Worm (Caenorhabditis elegans): Measurements from ENCODE around the gene T21B4.3.

Gene T21B4.3

DNA sequence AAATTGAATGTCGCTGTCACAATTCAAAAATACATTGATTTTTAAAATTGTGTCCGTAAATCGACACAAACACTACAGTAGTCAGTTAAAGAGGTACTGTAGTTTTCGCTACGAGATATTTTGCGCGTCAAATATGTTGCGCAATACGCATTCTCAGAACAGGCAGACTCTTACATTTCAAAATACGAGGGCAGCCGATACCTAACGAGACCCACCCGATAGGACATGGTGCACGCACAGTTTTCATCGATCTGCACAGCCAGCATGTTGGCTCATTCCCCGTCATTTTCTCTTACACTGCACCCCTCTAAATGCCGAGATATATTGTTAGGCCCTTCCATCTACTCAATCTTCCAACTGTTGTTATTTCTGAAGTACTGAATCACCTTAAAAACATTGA is 34.6 kb downstream of the T21B4.3 start, which contains the start of gene F15A4.2:
F15A4.2 (plus strand) TSS at position 301 of the 400 bp plus-strand sequence.
- TF ChIP-seq ceh-9 (tag; optimal IDR thresholded peaks at IDR 0.05) (no peak), syd-9 (tag; optimal IDR thresholded peaks at IDR 0.05) (no peak), fkh-10 (GFP tag; optimal IDR thresholded peaks at IDR 0.05) (no peak), nhr-11 (tag; optimal IDR thresholded peaks at IDR 0.05) (no peak), lim-6 (tag; optimal IDR thresholded peaks at IDR 0.05) (no peak), hlh-8 (tag; optimal IDR thresholded peaks at IDR 0.05) (no peak), pax-1 (tag; optimal IDR thresholded peaks at IDR 0.05) (no peak), ceh-6 (GFP tag; optimal IDR thresholded peaks at IDR 0.05) (no peak)

DNA sequence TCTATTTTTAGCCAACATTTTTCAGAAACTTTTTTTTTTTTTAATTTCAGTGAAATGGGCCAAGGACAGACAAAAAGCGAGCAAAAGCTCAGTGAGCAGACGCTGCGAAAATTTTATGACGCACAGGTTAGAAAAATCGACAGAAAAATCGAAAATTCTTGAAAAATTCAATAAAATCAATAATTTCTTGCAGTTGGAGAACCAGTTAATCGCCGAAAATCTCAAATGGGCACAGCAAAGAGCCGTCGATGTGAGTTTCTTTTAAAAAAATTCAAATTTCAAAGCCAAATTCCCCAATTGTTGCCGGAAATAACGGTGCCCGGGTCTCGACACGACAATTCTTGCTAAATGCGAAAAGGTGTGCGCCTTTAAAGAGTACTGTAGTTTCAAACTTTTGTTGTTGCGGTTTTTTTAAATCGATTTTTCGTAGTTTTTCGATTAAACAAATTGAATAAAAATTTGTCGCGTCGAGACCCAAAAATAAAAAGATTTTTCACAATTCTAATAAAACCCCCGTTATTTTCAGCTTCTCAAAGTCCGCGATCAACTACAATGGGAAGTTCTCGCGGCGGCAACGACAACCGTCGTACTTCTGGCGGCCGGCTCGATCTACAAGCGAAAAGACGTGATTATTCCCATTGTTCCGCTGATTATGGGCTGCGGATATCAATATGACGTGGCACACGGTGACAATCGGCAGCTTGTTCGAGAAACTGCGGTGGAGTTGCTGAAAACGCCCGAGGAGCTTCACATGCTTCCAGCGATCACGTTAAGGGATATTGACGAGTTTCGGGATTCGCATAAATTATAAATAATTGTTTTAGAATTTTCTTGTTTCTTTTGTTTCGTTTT is 36.1 kb downstream of the T21B4.3 start, which contains the start of gene tag-280:
tag-280 (plus strand) TSS at position 51 of the 852 bp plus-strand sequence.
- no peak for TF ChIP-seq ceh-14 (tag; optimal IDR thresholded peaks at IDR 0.05)
- no peak for TF ChIP-seq dve-1 (tag; optimal IDR thresholded peaks at IDR 0.05)

DNA sequence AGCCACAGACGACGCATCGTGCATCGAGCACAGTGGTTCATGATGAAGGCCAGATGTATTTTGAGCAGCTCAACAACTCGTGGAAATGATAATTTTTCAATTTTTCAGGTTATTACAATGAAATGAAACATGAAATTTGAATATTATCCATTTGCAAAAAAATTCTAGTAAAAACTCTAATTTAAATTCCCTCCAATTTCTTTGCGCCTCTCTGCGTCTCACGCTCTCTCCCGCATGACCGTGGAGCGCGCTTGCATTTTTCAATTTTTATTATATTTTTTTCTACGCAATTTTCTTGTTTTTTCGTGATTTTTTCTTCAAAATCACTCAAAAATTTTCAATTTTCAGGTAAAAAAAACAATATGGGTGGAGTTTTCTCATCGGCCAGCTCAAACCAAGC is 37.5 kb downstream of the T21B4.3 start, which contains the start of gene tag-281:
tag-281 (plus strand) TSS at position 340 of the 400 bp plus-strand sequence.
- peak; percentile 47 for TF ChIP-seq unc-42 (tag; optimal IDR thresholded peaks at IDR 0.05)
- TF ChIP-seq elt-4 (tag; optimal IDR thresholded peaks at IDR 0.05), result no peak
- peak; percentile 12 for TF ChIP-seq ceh-34 (tag; optimal IDR thresholded peaks at IDR 0.05)
- no peak for TF ChIP-seq ceh-22 (tag; optimal IDR thresholded peaks at IDR 0.05)
- no peak for TF ChIP-seq madf-2 (tag; optimal IDR thresholded peaks at IDR 0.05)
- no peak for TF ChIP-seq eyg-1 (tag; optimal IDR thresholded peaks at IDR 0.05)
- peak; percentile 3 for TF ChIP-seq ceh-48 (tag; optimal IDR thresholded peaks at IDR 0.05)
- no peak for TF ChIP-seq rnt-1 (tag; optimal IDR thresholded peaks at IDR 0.05)
- TF ChIP-seq ceh-31 (tag; optimal IDR thresholded peaks at IDR 0.05), result peak; percentile 15
- TF ChIP-seq pha-4 (tag; optimal IDR thresholded peaks at IDR 0.05), result no peak
- peak; percentile 6 for TF ChIP-seq pax-1 (tag; optimal IDR thresholded peaks at IDR 0.05)
- peak; percentile 25 for TF ChIP-seq ceh-18 (tag; optimal IDR thresholded peaks at IDR 0.05)
- TF ChIP-seq C38D4.7 (GFP tag; optimal IDR thresholded peaks at IDR 0.05), result no peak
- no peak for TF ChIP-seq ceh-30 (tag; optimal IDR thresholded peaks at IDR 0.05)
- TF ChIP-seq T23F11.4 (GFP tag; optimal IDR thresholded peaks at IDR 0.05), result no peak
- no peak for TF ChIP-seq K02D7.2 (tag; optimal IDR thresholded peaks at IDR 0.05)
- TF ChIP-seq ceh-9 (tag; optimal IDR thresholded peaks at IDR 0.05), result no peak
- no peak for TF ChIP-seq che-1 (tag; optimal IDR thresholded peaks at IDR 0.05)
- peak; percentile 68 for TF ChIP-seq nfya-1 (tag; optimal IDR thresholded peaks at IDR 0.05)
- TF ChIP-seq unc-86 (tag; optimal IDR thresholded peaks at IDR 0.05), result peak; percentile 21

DNA sequence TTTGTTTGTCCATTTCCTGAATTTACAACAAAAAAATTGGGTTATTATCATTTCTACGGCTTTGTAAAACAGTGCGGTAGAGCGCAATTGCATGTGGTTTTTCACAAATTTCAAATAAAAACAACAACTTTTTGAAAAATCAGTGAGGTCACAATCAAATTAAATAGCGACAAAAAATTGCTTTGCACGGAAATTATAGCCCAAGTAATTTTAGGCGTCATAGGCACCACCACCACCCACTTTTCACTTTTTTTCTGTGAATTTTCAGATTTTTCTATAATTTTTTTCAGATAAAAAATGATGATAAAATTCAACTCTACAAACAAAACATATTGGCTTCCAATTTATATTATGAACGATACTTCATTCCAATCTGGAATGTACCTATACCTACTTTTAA is 39.6 kb downstream of the T21B4.3 start, which contains the start of gene sre-38:
sre-38 (plus strand) TSS at position 301 of the 400 bp plus-strand sequence.
- no peak for TF ChIP-seq fkh-6 (tag; optimal IDR thresholded peaks at IDR 0.05)

DNA sequence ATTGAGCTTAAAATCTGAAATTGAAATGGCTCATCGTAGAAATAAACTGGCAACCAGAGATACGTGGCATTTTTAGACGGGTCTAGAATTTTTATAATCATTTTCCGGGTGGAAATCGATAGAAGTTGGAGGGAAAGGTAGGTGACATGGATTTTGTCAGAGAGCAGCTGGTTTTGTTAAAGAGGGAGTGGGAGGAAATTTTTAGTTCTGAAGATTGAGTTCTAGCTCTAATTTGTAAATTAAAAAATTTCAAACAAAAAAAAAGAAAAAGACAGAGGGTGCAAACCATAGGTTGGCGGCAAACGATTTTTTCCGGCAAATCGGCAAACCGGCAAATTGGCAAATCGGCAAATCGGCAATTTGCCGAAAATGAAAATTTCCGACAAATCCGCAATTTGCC is 40.2 kb downstream of the T21B4.3 start, which contains the start of gene sre-32:
sre-32 (minus strand) TSS at position 101 of the 400 bp plus-strand sequence.
- TF ChIP-seq ceh-18 (tag; optimal IDR thresholded peaks at IDR 0.05) (no peak), hlh-6 (tag; optimal IDR thresholded peaks at IDR 0.05) (no peak)

DNA sequence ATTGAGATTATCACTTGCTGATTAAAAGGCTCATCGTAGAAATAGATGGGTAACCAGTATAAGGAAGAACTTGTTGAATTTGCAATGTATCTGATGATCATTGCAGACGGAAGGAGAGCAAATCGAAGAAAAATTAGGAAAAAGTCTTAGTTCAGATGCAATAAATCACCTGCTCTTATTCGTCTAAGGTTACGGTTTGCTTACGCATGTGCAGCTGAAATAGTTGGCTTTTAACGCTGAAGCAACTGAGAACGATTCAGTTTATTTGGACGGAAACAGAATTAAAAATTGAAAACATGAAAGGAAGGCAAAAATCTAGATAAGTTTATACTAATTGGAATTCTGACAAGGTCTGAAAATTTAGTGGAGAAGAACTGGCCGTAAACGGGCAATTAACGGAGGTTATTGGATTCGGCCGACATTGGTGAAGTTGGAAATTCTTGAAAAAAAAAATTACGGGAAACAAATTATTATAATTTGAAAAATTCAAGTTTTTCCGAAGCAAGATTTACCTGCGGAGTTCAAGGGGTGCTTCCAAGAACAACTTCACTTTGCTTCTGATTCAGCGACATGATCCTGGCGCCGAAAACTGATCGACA is 44.0 kb downstream of the T21B4.3 start, which contains the start of the genes sre-35 and sre-33:
sre-35 (minus strand) TSS at position 101 of the 599 bp plus-strand sequence.
sre-33 (plus strand) TSS at position 549 of the 599 bp plus-strand sequence.
- no peak for TF ChIP-seq pros-1 (tag; optimal IDR thresholded peaks at IDR 0.05)
- TF ChIP-seq fkh-10 (GFP tag; optimal IDR thresholded peaks at IDR 0.05), result no peak
